Fruit fly (Drosophila melanogaster) Kc167 (cell line): Measurements from ENCODE around the gene PolD1.

Experiments used
- Myc ChIP-seq: fragments of >200 bp; optimal IDR thresholded peaks from 2 replicates; lab custom pipeline; 2017; ENCODE audit warnings: missing external identifiers
- Sin3A ChIP-seq: fragments of >200 bp; optimal IDR thresholded peaks from 2 replicates; lab custom pipeline; 2018; ENCODE audit warnings: missing external identifiers
- h ChIP-seq: fragments of >200 bp; optimal IDR thresholded peaks from 3 replicates; lab custom pipeline; 2018; ENCODE audit warnings: missing external identifiers
- psq ChIP-seq: fragments of >200 bp; optimal IDR thresholded peaks from 2 replicates; lab custom pipeline; 2017; ENCODE audit warnings: missing external identifiers
- ttk ChIP-seq: sonication (Bioruptor generic); optimal IDR thresholded peaks from 2 replicates; lab custom pipeline; 2017; ENCODE audit warnings: missing external identifiers

DNA sequence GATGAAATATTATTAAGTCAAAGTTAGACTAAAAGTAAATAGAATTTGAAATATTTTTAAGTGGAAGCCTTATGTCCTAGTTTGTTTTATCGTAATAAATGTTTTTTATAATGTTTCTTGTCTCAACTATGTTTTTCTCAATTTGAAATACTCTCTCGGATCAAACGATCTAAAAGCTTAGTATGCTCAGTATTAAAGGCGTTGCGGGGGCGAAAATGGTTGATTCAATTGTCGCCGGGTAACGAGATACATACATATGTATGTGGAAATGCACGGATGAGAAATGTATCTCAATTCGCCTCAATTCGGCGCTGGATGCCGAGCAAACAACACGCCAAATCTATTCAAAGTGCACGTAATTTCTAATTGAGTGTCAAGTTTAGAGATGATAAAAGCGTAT is 47.6 kb upstream of the PolD1 start, which contains the start of gene CG5895:
- TF ChIP-seq psq (lab: Kevin White, UChicago) (no peak), h (lab: Kevin White, UChicago) (no peak), Sin3A (lab: Kevin White, UChicago) (no peak), ttk (lab: Kevin White, UChicago) (no peak), Myc (lab: Kevin White, UChicago) (no peak)
